Fruit fly (Drosophila melanogaster) whole organism, embryonic: ENCODE measurements around the gene Tengl1.

Source experiments
- Ada2b ChIP-seq: fragments of 200-800 bp; sonication (Bioruptor generic); IDR thresholded peaks from 2 replicates; pipeline ENCODE4 v1.3.6; 2022; ENCODE audit warnings: missing biosample characterization, missing genetic modification characterization
- C15 ChIP-seq: fragments of 200-800 bp; sonication (Bioruptor generic); IDR thresholded peaks from 3 replicates; pipeline ENCODE4 v1.3.6; 2022; ENCODE audit warnings: missing biosample characterization, missing genetic modification characterization
- CG1024 ChIP-seq: fragments of 200-800 bp; sonication (Bioruptor generic); IDR thresholded peaks from 2 replicates; pipeline ENCODE4 v1.3.6; 2022; ENCODE audit warnings: missing biosample characterization, missing genetic modification characterization
- CG11398 ChIP-seq: fragments of 200-800 bp; sonication (Bioruptor generic); optimal IDR thresholded peaks from 2 replicates; lab custom pipeline; 2016; ENCODE audit warnings: missing biosample characterization, missing genetic modification characterization
- CG12391 ChIP-seq: fragments of 200-800 bp; sonication (Bioruptor generic); optimal IDR thresholded peaks from 3 replicates; lab custom pipeline; 2018; ENCODE audit warnings: missing biosample characterization, mild to moderate bottlenecking, missing genetic modification characterization, moderate library complexity
- CG12942 ChIP-seq: fragments of 200-800 bp; sonication (Bioruptor generic); optimal IDR thresholded peaks from 3 replicates; lab custom pipeline; 2016; ENCODE audit warnings: missing biosample characterization, missing genetic modification characterization
- CG13894 ChIP-seq: fragments of 200-800 bp; sonication (Bioruptor generic); optimal IDR thresholded peaks from 3 replicates; lab custom pipeline; 2018; ENCODE audit warnings: missing biosample characterization, mild to moderate bottlenecking, missing genetic modification characterization, moderate library complexity
- CG15514 ChIP-seq: fragments of 200-800 bp; sonication (Bioruptor generic); optimal IDR thresholded peaks from 3 replicates; lab custom pipeline; 2017; ENCODE audit warnings: missing biosample characterization, missing genetic modification characterization, mild to moderate bottlenecking, moderate library complexity, missing genetic modification reagents
- CG17186 ChIP-seq: fragments of 200-800 bp; sonication (Bioruptor generic); optimal IDR thresholded peaks from 3 replicates; lab custom pipeline; 2017; ENCODE audit warnings: missing biosample characterization, missing genetic modification reagents, missing genetic modification characterization
- CG18011 ChIP-seq: fragments of 200-800 bp; sonication (Bioruptor generic); optimal IDR thresholded peaks from 2 replicates; lab custom pipeline; 2017; ENCODE audit warnings: missing biosample characterization, missing genetic modification characterization, mild to moderate bottlenecking, moderate library complexity, missing genotype
- CG2129 ChIP-seq: fragments of 200-800 bp; sonication (Bioruptor generic); IDR thresholded peaks from 2 replicates; pipeline ENCODE4 v1.3.6; 2022; ENCODE audit warnings: missing biosample characterization, missing genetic modification characterization; ENCODE audit not compliant: partially characterized antibody
- CG30431 ChIP-seq: fragments of 200-800 bp; sonication (Bioruptor generic); optimal IDR thresholded peaks from 2 replicates; lab custom pipeline; 2017; ENCODE audit warnings: missing biosample characterization, missing genetic modification characterization
- CG34376 ChIP-seq: fragments of 200-800 bp; sonication (Bioruptor generic); optimal IDR thresholded peaks from 2 replicates; lab custom pipeline; 2018; ENCODE audit warnings: missing biosample characterization, mild to moderate bottlenecking, missing genetic modification characterization
- CG43689 ChIP-seq: fragments of 200-800 bp; sonication (Bioruptor generic); IDR thresholded peaks from 2 replicates; pipeline ENCODE4 v1.3.6; 2022; ENCODE audit warnings: missing biosample characterization, missing genetic modification characterization
- CG4404 ChIP-seq: fragments of 200-800 bp; sonication (Bioruptor generic); IDR thresholded peaks from 2 replicates; pipeline ENCODE4 v1.3.6; 2022; ENCODE audit warnings: missing biosample characterization, missing genetic modification characterization
- CG4707 ChIP-seq: fragments of 200-800 bp; sonication (Bioruptor generic); optimal IDR thresholded peaks from 2 replicates; lab custom pipeline; 2018; ENCODE audit warnings: missing biosample characterization, mild to moderate bottlenecking, missing genetic modification characterization, moderate library complexity
- CG5953 ChIP-seq: fragments of 200-800 bp; sonication (Bioruptor generic); IDR thresholded peaks from 2 replicates; pipeline ENCODE4 v1.3.6; 2022; ENCODE audit warnings: missing biosample characterization, missing genetic modification characterization
- CG7357 ChIP-seq: fragments of 200-800 bp; sonication (Bioruptor generic); IDR thresholded peaks from 3 replicates; pipeline ENCODE4 v1.3.6; 2022; ENCODE audit warnings: missing biosample characterization, missing genetic modification characterization
- CG7786 ChIP-seq: fragments of 200-800 bp; sonication (Bioruptor generic); optimal IDR thresholded peaks from 2 replicates; lab custom pipeline; 2016; ENCODE audit warnings: missing biosample characterization, missing genetic modification characterization
- CG8290 ChIP-seq, 3 experiments: fragments of 200-800 bp; sonication (Bioruptor generic); optimal IDR thresholded peaks; 2 replicates each; lab custom pipeline; 2016 to 2019; ENCODE audit warnings: missing biosample characterization in 3 of 3, missing genetic modification characterization in 3 of 3, mild to moderate bottlenecking in 2 of 3, moderate library complexity in 1 of 3
- CG8944 ChIP-seq: fragments of 200-800 bp; sonication (Bioruptor generic); optimal IDR thresholded peaks from 3 replicates; lab custom pipeline; 2016; ENCODE audit warnings: missing biosample characterization, missing genetic modification characterization
- CkIIα-i1 ChIP-seq: fragments of 200-800 bp; sonication (Bioruptor generic); IDR thresholded peaks from 2 replicates; pipeline ENCODE4 v1.3.6; 2022; ENCODE audit warnings: missing biosample characterization, missing genetic modification characterization
- Drgx ChIP-seq: fragments of 200-800 bp; sonication (Bioruptor generic); IDR thresholded peaks from 2 replicates; pipeline ENCODE4 v1.3.6; 2022; ENCODE audit warnings: missing biosample characterization, missing genetic modification characterization
- HLH3B ChIP-seq: fragments of 200-800 bp; sonication (Bioruptor generic); IDR thresholded peaks from 2 replicates; pipeline ENCODE4 v1.3.6; 2022; ENCODE audit warnings: missing biosample characterization, missing genetic modification characterization
- HLH4C ChIP-seq: fragments of 200-800 bp; sonication (Bioruptor generic); IDR thresholded peaks from 3 replicates; pipeline ENCODE4 v1.3.6; 2022; ENCODE audit warnings: missing biosample characterization, missing genetic modification characterization; ENCODE audit not compliant: partially characterized antibody
- Hmx ChIP-seq: fragments of 200-800 bp; sonication (Bioruptor generic); optimal IDR thresholded peaks from 2 replicates; lab custom pipeline; 2016; ENCODE audit warnings: missing biosample characterization, missing genetic modification characterization
- Med ChIP-seq: fragments of 200-800 bp; sonication (Bioruptor generic); peaks from one replicate; lab custom pipeline; 2016; ENCODE audit warnings: missing biosample characterization, missing genetic modification characterization, mild to moderate bottlenecking, inconsistent platforms, moderate library complexity
- ash1 ChIP-seq: fragments of 200-800 bp; sonication (Bioruptor generic); optimal IDR thresholded peaks from 2 replicates; lab custom pipeline; 2018; ENCODE audit warnings: missing biosample characterization, mild to moderate bottlenecking, missing genetic modification characterization
- br ChIP-seq: fragments of >200 bp; optimal IDR thresholded peaks from 2 replicates; lab custom pipeline; 2017
- btn ChIP-seq: fragments of 200-800 bp; sonication (Bioruptor generic); optimal IDR thresholded peaks from 2 replicates; lab custom pipeline; 2016; ENCODE audit warnings: missing biosample characterization, missing genetic modification characterization
- cg ChIP-seq: fragments of 200-800 bp; sonication (Bioruptor generic); optimal IDR thresholded peaks from 3 replicates; lab custom pipeline; 2019; ENCODE audit warnings: missing biosample characterization, mild to moderate bottlenecking, missing genetic modification characterization, moderate library complexity
- chif ChIP-seq, 2 experiments: fragments of 200-800 bp; sonication (Bioruptor generic); optimal IDR thresholded peaks; 3 replicates each; lab custom pipeline; 2016; ENCODE audit warnings: missing biosample characterization in 2 of 2, missing genetic modification characterization in 2 of 2
- emc ChIP-seq: fragments of 200-800 bp; sonication (Bioruptor generic); optimal IDR thresholded peaks from 2 replicates; lab custom pipeline; 2016; ENCODE audit warnings: missing biosample characterization, missing genetic modification characterization
- ems ChIP-seq: fragments of 200-800 bp; sonication (Bioruptor generic); optimal IDR thresholded peaks from 3 replicates; lab custom pipeline; 2016; ENCODE audit warnings: missing biosample characterization, missing genetic modification characterization
- gce ChIP-seq: fragments of 200-800 bp; sonication (Bioruptor generic); IDR thresholded peaks from 3 replicates; pipeline ENCODE4 v1.3.6; 2022; ENCODE audit warnings: missing biosample characterization, missing genetic modification characterization
- her ChIP-seq: fragments of 200-800 bp; sonication (Bioruptor generic); optimal IDR thresholded peaks from 2 replicates; lab custom pipeline; 2016; ENCODE audit warnings: missing biosample characterization, missing genetic modification characterization
- kay ChIP-seq: fragments of 200-800 bp; sonication (Bioruptor generic); optimal IDR thresholded peaks from 2 replicates; lab custom pipeline; 2016; ENCODE audit warnings: missing biosample characterization, missing genetic modification characterization
- klu ChIP-seq: fragments of 200-800 bp; sonication (Bioruptor generic); IDR thresholded peaks from 2 replicates; pipeline ENCODE4 v1.3.6; 2022; ENCODE audit warnings: missing biosample characterization, missing genetic modification characterization
- knrl ChIP-seq: fragments of 200-800 bp; sonication (Bioruptor generic); IDR thresholded peaks from 3 replicates; pipeline ENCODE4 v1.3.6; 2022; ENCODE audit warnings: missing biosample characterization, missing genetic modification characterization; ENCODE audit not compliant: partially characterized antibody
- lbe ChIP-seq: fragments of 200-800 bp; sonication (Bioruptor generic); optimal IDR thresholded peaks from 2 replicates; lab custom pipeline; 2016; ENCODE audit warnings: missing biosample characterization, mild to moderate bottlenecking, missing genetic modification characterization
- lmd ChIP-seq: fragments of 200-800 bp; sonication (Bioruptor generic); IDR thresholded peaks from 2 replicates; pipeline ENCODE4 v1.3.6; 2022; ENCODE audit warnings: missing biosample characterization, missing genetic modification characterization
- maf-S ChIP-seq: fragments of 200-800 bp; sonication (Bioruptor generic); optimal IDR thresholded peaks from 2 replicates; lab custom pipeline; 2016; ENCODE audit warnings: missing biosample characterization, missing genetic modification characterization
- otp ChIP-seq: fragments of 200-800 bp; sonication (Bioruptor generic); IDR thresholded peaks from 3 replicates; pipeline ENCODE4, ENCODE4 v1.3.6; 2022; ENCODE audit warnings: missing biosample characterization, missing genetic modification characterization
- pb ChIP-seq: fragments of 200-800 bp; sonication (Bioruptor generic); optimal IDR thresholded peaks from 3 replicates; lab custom pipeline; 2016; ENCODE audit warnings: missing biosample characterization, missing genetic modification characterization
- row ChIP-seq: fragments of 200-800 bp; sonication (Bioruptor generic); IDR thresholded peaks from 3 replicates; pipeline ENCODE4 v1.3.6; 2022; ENCODE audit warnings: missing biosample characterization, missing genetic modification characterization
- sim ChIP-seq: fragments of 200-800 bp; sonication (Bioruptor generic); IDR thresholded peaks from 2 replicates; pipeline ENCODE4 v1.3.6; 2022; ENCODE audit warnings: missing biosample characterization, missing genetic modification characterization
- sima ChIP-seq: fragments of 200-800 bp; sonication (Bioruptor generic); optimal IDR thresholded peaks from 2 replicates; lab custom pipeline; 2016; ENCODE audit warnings: missing biosample characterization, missing genetic modification characterization
- sr ChIP-seq: fragments of 200-800 bp; sonication (Bioruptor generic); IDR thresholded peaks from 3 replicates; pipeline ENCODE4 v1.3.6; 2022; ENCODE audit warnings: missing biosample characterization, missing genetic modification characterization
- sug ChIP-seq: fragments of 200-800 bp; optimal IDR thresholded peaks from 2 replicates; lab custom pipeline; 2019; ENCODE audit warnings: missing biosample characterization, mild to moderate bottlenecking, missing genetic modification characterization, moderate library complexity
- tap ChIP-seq: fragments of 200-800 bp; optimal IDR thresholded peaks from 3 replicates; lab custom pipeline; 2019; ENCODE audit warnings: missing biosample characterization, mild to moderate bottlenecking, missing genetic modification characterization, moderate library complexity
- zen ChIP-seq: fragments of 200-800 bp; sonication (Bioruptor generic); optimal IDR thresholded peaks from 3 replicates; lab custom pipeline; 2018; ENCODE audit warnings: missing biosample characterization, mild to moderate bottlenecking, missing genetic modification characterization, moderate library complexity
- zen2 ChIP-seq: fragments of 200-800 bp; sonication (Bioruptor generic); IDR thresholded peaks from 3 replicates; pipeline ENCODE4 v1.3.6; 2022; ENCODE audit warnings: missing biosample characterization, missing genetic modification characterization; ENCODE audit not compliant: partially characterized antibody

Gene Tengl1

dm6 chr2L:2227316-2227715 is 13.1 kb downstream of the Tengl1 start (continued):
- no peak for TF ChIP-seq sim (GFP tag; lab: Robert Waterston, UW)
- TF ChIP-seq CG11398 = peak; percentile 41
- peak; percentile 64 for TF ChIP-seq HLH3B (GFP tag; lab: Robert Waterston, UW)
- peak; percentile 29; the same call in 1 of the 2 replicates for TF ChIP-seq lmd (GFP tag; lab: Robert Waterston, UW)
- no peak for TF ChIP-seq zen2 (GFP tag; lab: Robert Waterston, UW)
- 0 out of 3 replicates have a peak, but pooled peaks have one; percentile 6 for TF ChIP-seq CG7357 (GFP tag; lab: Robert Waterston, UW)
- no peak for TF ChIP-seq ems
- peak; percentile 84 for TF ChIP-seq Drgx (GFP tag; lab: Robert Waterston, UW)
- no peak for TF ChIP-seq cg (GFP tag; lab: Kevin White, UChicago)
- peak; percentile 16 to 39 for TF ChIP-seq chif (GFP tag; optimal IDR thresholded peaks at IDR 0.05; lab: Kevin White, UChicago)
- TF ChIP-seq her (GFP tag; lab: Kevin White, UChicago) = no peak
- no peak for TF ChIP-seq CG8290 (GFP tag; optimal IDR thresholded peaks at IDR 0.05; lab: Kevin White, UChicago)
- peak in 1 of 2 experiments; percentile 60 for TF ChIP-seq CG8290 (tag; optimal IDR thresholded peaks at IDR 0.05; lab: Kevin White, UChicago)
- peak; percentile 69; the same call in 2 of the 3 replicates for TF ChIP-seq otp (GFP tag; lab: Robert Waterston, UW)
- TF ChIP-seq CG5953 (GFP tag; lab: Robert Waterston, UW) = peak; percentile 53
- TF ChIP-seq ash1 (GFP tag; lab: Kevin White, UChicago) = no peak
- peak; percentile 37 for TF ChIP-seq CG12391
- TF ChIP-seq CG43689 (GFP tag; lab: Robert Waterston, UW) = no peak
- TF ChIP-seq sima = no peak
- no peak for TF ChIP-seq maf-S
- no peak for TF ChIP-seq zen
- peak; percentile 34 for TF ChIP-seq CG8944
- TF ChIP-seq CG7786 (GFP tag; lab: Kevin White, UChicago) = peak; percentile 22
- TF ChIP-seq CkIIα-i1 (GFP tag; lab: Robert Waterston, UW) = no peak
- no peak for TF ChIP-seq CG2129
- peak; percentile 53; the same call in 1 of the 3 replicates for TF ChIP-seq sr (GFP tag; lab: Robert Waterston, UW)
- TF ChIP-seq gce (GFP tag; lab: Robert Waterston, UW) = peak; percentile 34; the same call in 1 of the 3 replicates
- TF ChIP-seq Hmx (GFP tag; lab: Kevin White, UChicago) = no peak
- TF ChIP-seq knrl = no peak
- no peak for TF ChIP-seq br (lab: Kevin White, UChicago)
- TF ChIP-seq CG30431 = no peak
- no peak for TF ChIP-seq btn
- TF ChIP-seq CG17186 = no peak
- TF ChIP-seq klu (GFP tag; lab: Robert Waterston, UW) = no peak
- TF ChIP-seq kay (GFP tag; lab: Kevin White, UChicago) = no peak
- no peak for TF ChIP-seq HLH4C (GFP tag; lab: Robert Waterston, UW)
- TF ChIP-seq lbe (GFP tag; lab: Kevin White, UChicago) = no peak
- peak; percentile 50; the same call in 1 of the 2 replicates for TF ChIP-seq CG1024 (GFP tag; lab: Robert Waterston, UW)
- TF ChIP-seq row (GFP tag; lab: Robert Waterston, UW) = peak; percentile 56
- no peak for TF ChIP-seq emc (GFP tag; lab: Kevin White, UChicago)
- TF ChIP-seq CG4404 (GFP tag; lab: Robert Waterston, UW) = no peak
- 0 out of 3 replicates have a peak, but pooled peaks have one; percentile 49 for TF ChIP-seq C15
- no peak for TF ChIP-seq sug (tag; lab: Kevin White, UChicago)
- no peak for TF ChIP-seq CG34376 (GFP tag; lab: Kevin White, UChicago)
- TF ChIP-seq tap (tag; lab: Kevin White, UChicago) = peak; percentile 64
- TF ChIP-seq Med (GFP tag; lab: Kevin White, UChicago) = peak; percentile 84
- no peak for TF ChIP-seq pb
- peak; percentile 18 for TF ChIP-seq CG18011 (GFP tag; lab: Kevin White, UChicago)
- TF ChIP-seq CG12942 (GFP tag; lab: Kevin White, UChicago) = peak; percentile 37
- TF ChIP-seq CG15514 = no peak
- peak; percentile 16; the same call in 1 of the 2 replicates for TF ChIP-seq Ada2b (GFP tag; lab: Robert Waterston, UW)
- peak; percentile 16 for TF ChIP-seq CG4707 (GFP tag; lab: Kevin White, UChicago)
- TF ChIP-seq CG13894 = no peak
